Worm (Caenorhabditis elegans): ENCODE results near the gene add-2.
A peak's percentile ranks its signal among the peaks of the same experiment; 100 is the strongest.

DNA sequence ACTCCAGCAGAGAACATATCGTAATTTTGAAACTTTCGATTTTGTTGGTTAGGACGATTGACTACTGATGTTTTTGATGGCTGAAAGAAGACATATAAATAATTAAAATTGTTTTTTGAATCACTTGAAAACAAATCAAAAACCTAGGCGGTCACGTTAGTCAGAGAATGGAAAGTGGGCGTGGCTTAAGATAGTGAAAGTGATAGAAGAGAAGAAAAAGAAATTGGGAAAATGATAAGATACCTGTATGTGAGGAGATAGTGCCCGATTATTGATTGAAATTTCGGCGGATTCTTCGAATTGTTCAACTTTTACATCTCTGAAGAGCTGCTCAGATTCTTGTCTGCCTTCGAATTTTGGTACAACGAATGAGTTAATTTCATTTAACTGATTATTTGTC, 1.5 kb downstream of the add-2 start:
- TF ChIP-seq ama-1 (optimal IDR thresholded peaks at IDR 0.05) (no peak), efl-1 (optimal IDR thresholded peaks at IDR 0.05) (no peak), efl-1 (GFP tag; optimal IDR thresholded peaks at IDR 0.05 in 1 of 2) (peak in 1 of 2 experiments; percentile 86), fkh-10 (GFP tag; optimal IDR thresholded peaks at IDR 0.05) (no peak), lsy-2 (tag; optimal IDR thresholded peaks at IDR 0.05) (no peak), blmp-1 (tag; optimal IDR thresholded peaks at IDR 0.05) (peak; percentile 97)
